Fruit fly (Drosophila melanogaster) whole organism, embryonic: ENCODE measurements around the gene Trf4-1.

Source experiments
- Atf6 ChIP-seq: fragments of 200-800 bp; sonication (Bioruptor generic); IDR thresholded peaks from 2 replicates; pipeline ENCODE4 v1.3.6; 2022; ENCODE audit warnings: missing biosample characterization, missing genetic modification characterization
- BtbVII ChIP-seq: fragments of 200-800 bp; sonication (Bioruptor generic); optimal IDR thresholded peaks from 3 replicates; lab custom pipeline; 2017; ENCODE audit warnings: missing biosample characterization, mild to moderate bottlenecking, missing genetic modification characterization
- CG10267 ChIP-seq: fragments of 200-800 bp; sonication (Bioruptor generic); optimal IDR thresholded peaks from 2 replicates; lab custom pipeline; 2018; ENCODE audit warnings: missing biosample characterization, mild to moderate bottlenecking, missing genetic modification characterization, moderate library complexity
- CG10366 ChIP-seq: fragments of 200-800 bp; sonication (Bioruptor generic); IDR thresholded peaks from 2 replicates; pipeline ENCODE4 v1.3.6; 2022; ENCODE audit warnings: missing biosample characterization, missing genetic modification characterization
- CG11695 ChIP-seq: fragments of 200-800 bp; sonication (Bioruptor generic); IDR thresholded peaks from 3 replicates; pipeline ENCODE4 v1.3.6; 2022; ENCODE audit warnings: missing biosample characterization, missing genetic modification characterization
- CG12071 ChIP-seq: fragments of 200-800 bp; sonication (Bioruptor generic); optimal IDR thresholded peaks from 3 replicates; lab custom pipeline; 2018; ENCODE audit warnings: missing biosample characterization, mild to moderate bottlenecking, missing genetic modification characterization
- CG12391 ChIP-seq: fragments of 200-800 bp; sonication (Bioruptor generic); optimal IDR thresholded peaks from 3 replicates; lab custom pipeline; 2018; ENCODE audit warnings: missing biosample characterization, mild to moderate bottlenecking, missing genetic modification characterization, moderate library complexity
- CG15514 ChIP-seq: fragments of 200-800 bp; sonication (Bioruptor generic); optimal IDR thresholded peaks from 3 replicates; lab custom pipeline; 2017; ENCODE audit warnings: missing biosample characterization, missing genetic modification characterization, mild to moderate bottlenecking, moderate library complexity, missing genetic modification reagents
- CG1647 ChIP-seq: fragments of 200-800 bp; sonication (Bioruptor generic); optimal IDR thresholded peaks from 3 replicates; lab custom pipeline; 2016; ENCODE audit warnings: missing biosample characterization, missing genetic modification characterization
- CG17328 ChIP-seq: fragments of 200-800 bp; sonication (Bioruptor generic); IDR thresholded peaks from 2 replicates; pipeline ENCODE4 v1.3.6; 2022; ENCODE audit warnings: missing biosample characterization, missing genetic modification characterization
- CG17359 ChIP-seq: fragments of 200-800 bp; sonication (Bioruptor generic); optimal IDR thresholded peaks from 3 replicates; lab custom pipeline; 2018; ENCODE audit warnings: missing biosample characterization, mild to moderate bottlenecking, missing genetic modification characterization, moderate library complexity
- CG17361 ChIP-seq: fragments of 200-800 bp; sonication (Bioruptor generic); IDR thresholded peaks from 3 replicates; pipeline ENCODE4 v1.3.6; 2022; ENCODE audit warnings: missing biosample characterization, missing genetic modification characterization
- CG2120 ChIP-seq: fragments of 200-800 bp; sonication (Bioruptor generic); optimal IDR thresholded peaks from 3 replicates; lab custom pipeline; 2016; ENCODE audit warnings: missing biosample characterization, missing genetic modification characterization
- CG31224 ChIP-seq: fragments of 200-800 bp; sonication (Bioruptor generic); IDR thresholded peaks from 2 replicates; pipeline ENCODE4 v1.3.6; 2022; ENCODE audit warnings: missing biosample characterization, missing genetic modification characterization
- CG32772 ChIP-seq: fragments of 200-800 bp; sonication (Bioruptor generic); IDR thresholded peaks from 2 replicates; pipeline ENCODE4 v1.3.6; 2022; ENCODE audit warnings: missing biosample characterization, missing genetic modification characterization
- CG4282 ChIP-seq: fragments of 200-800 bp; sonication (Bioruptor generic); optimal IDR thresholded peaks from 2 replicates; lab custom pipeline; 2016; ENCODE audit warnings: missing biosample characterization, missing genetic modification characterization
- CG7372 ChIP-seq: fragments of 200-800 bp; sonication (Bioruptor generic); IDR thresholded peaks from 2 replicates; pipeline ENCODE4 v1.3.6; 2022; ENCODE audit warnings: missing biosample characterization, missing genetic modification characterization
- CG7556 ChIP-seq: fragments of 200-800 bp; sonication (Bioruptor generic); optimal IDR thresholded peaks from 2 replicates; lab custom pipeline; 2017; ENCODE audit warnings: missing biosample characterization, mild to moderate bottlenecking, missing genetic modification characterization
- CG7928 ChIP-seq: fragments of 200-800 bp; sonication (Bioruptor generic); optimal IDR thresholded peaks from 2 replicates; lab custom pipeline; 2017; ENCODE audit warnings: missing biosample characterization, mild to moderate bottlenecking, missing genetic modification characterization
- CG8924 ChIP-seq: fragments of 200-800 bp; optimal IDR thresholded peaks from 3 replicates; lab custom pipeline; 2019; ENCODE audit warnings: missing biosample characterization, mild to moderate bottlenecking, missing genetic modification characterization, moderate library complexity
- CkIIα-i1 ChIP-seq: fragments of 200-800 bp; sonication (Bioruptor generic); IDR thresholded peaks from 2 replicates; pipeline ENCODE4 v1.3.6; 2022; ENCODE audit warnings: missing biosample characterization, missing genetic modification characterization
- GATAe ChIP-seq: fragments of 200-800 bp; sonication (Bioruptor generic); conservative IDR thresholded peaks from 2 replicates; pipeline ENCODE4 v1.3.6; 2022; ENCODE audit warnings: missing biosample characterization, missing genetic modification characterization
- HmgZ ChIP-seq: fragments of 200-800 bp; sonication (Bioruptor generic); optimal IDR thresholded peaks from 2 replicates; lab custom pipeline; 2018; ENCODE audit warnings: missing biosample characterization, mild to moderate bottlenecking, missing genetic modification characterization
- Hr3 ChIP-seq: fragments of 200-800 bp; sonication (Bioruptor generic); optimal IDR thresholded peaks from 3 replicates; lab custom pipeline; 2016; ENCODE audit warnings: missing biosample characterization, missing genetic modification characterization
- Hsf ChIP-seq: fragments of 200-800 bp; sonication (Bioruptor generic); optimal IDR thresholded peaks from 3 replicates; lab custom pipeline; 2016; ENCODE audit warnings: missing biosample characterization, missing genetic modification characterization
- Lpt ChIP-seq: fragments of >200 bp; optimal IDR thresholded peaks from 2 replicates; lab custom pipeline; 2018; ENCODE audit warnings: missing biosample characterization, missing genetic modification characterization
- Med ChIP-seq: fragments of 200-800 bp; sonication (Bioruptor generic); peaks from one replicate; lab custom pipeline; 2016; ENCODE audit warnings: missing biosample characterization, missing genetic modification characterization, mild to moderate bottlenecking, inconsistent platforms, moderate library complexity
- NC2β ChIP-seq: fragments of 200-800 bp; sonication (Bioruptor generic); optimal IDR thresholded peaks from 2 replicates; lab custom pipeline; 2016; ENCODE audit warnings: missing biosample characterization, missing genetic modification characterization
- NfI ChIP-seq: fragments of 200-800 bp; sonication (Bioruptor generic); optimal IDR thresholded peaks from 3 replicates; lab custom pipeline; 2018; ENCODE audit warnings: missing biosample characterization, mild to moderate bottlenecking, missing genetic modification characterization, moderate library complexity
- Oli ChIP-seq: fragments of 200-800 bp; sonication (Bioruptor generic); optimal IDR thresholded peaks from 2 replicates; lab custom pipeline; 2018; ENCODE audit warnings: missing biosample characterization, mild to moderate bottlenecking, missing genetic modification characterization, moderate library complexity
- PHDP ChIP-seq: fragments of 200-800 bp; sonication (Bioruptor generic); optimal IDR thresholded peaks from 3 replicates; lab custom pipeline; 2018; ENCODE audit warnings: missing biosample characterization, mild to moderate bottlenecking, missing genetic modification characterization, moderate library complexity
- Ptx1 ChIP-seq: fragments of 200-800 bp; sonication (Bioruptor generic); IDR thresholded peaks from 2 replicates; pipeline ENCODE4 v1.3.6; 2022; ENCODE audit warnings: missing biosample characterization, missing genetic modification characterization
- Rfx ChIP-seq: fragments of 200-800 bp; sonication (Bioruptor generic); IDR thresholded peaks from 2 replicates; pipeline ENCODE4 v1.3.6; 2022; ENCODE audit warnings: missing biosample characterization, missing genetic modification characterization
- Six4 ChIP-seq: fragments of 200-800 bp; sonication (Bioruptor generic); optimal IDR thresholded peaks from 2 replicates; lab custom pipeline; 2016; ENCODE audit warnings: missing biosample characterization, missing genetic modification characterization
- Sox100B ChIP-seq: fragments of 200-800 bp; sonication (Bioruptor generic); optimal IDR thresholded peaks from 3 replicates; lab custom pipeline; 2018; ENCODE audit warnings: missing biosample characterization, mild to moderate bottlenecking, missing genetic modification characterization
- Sox102F ChIP-seq: fragments of 200-800 bp; sonication (Bioruptor generic); optimal IDR thresholded peaks from 2 replicates; lab custom pipeline; 2018; ENCODE audit warnings: missing biosample characterization, mild to moderate bottlenecking, missing genetic modification characterization, moderate library complexity
- bsh ChIP-seq, 2 experiments: fragments of 200-800 bp; sonication (Bioruptor generic); optimal IDR thresholded peaks; 2 replicates each; lab custom pipeline; 2017 to 2018; ENCODE audit warnings: mild to moderate bottlenecking in 2 of 2, missing biosample characterization in 2 of 2, missing genetic modification characterization in 2 of 2, moderate library complexity in 1 of 2
- esg ChIP-seq: fragments of 200-800 bp; sonication (Bioruptor generic); conservative IDR thresholded peaks from 2 replicates; pipeline ENCODE4 v1.3.6; 2022; ENCODE audit warnings: missing biosample characterization, missing genetic modification characterization
- ftz-f1 ChIP-seq: fragments of 200-800 bp; sonication (Bioruptor generic); optimal IDR thresholded peaks from 2 replicates; lab custom pipeline; 2016; ENCODE audit warnings: missing biosample characterization, missing genetic modification characterization
- fu2 ChIP-seq: fragments of 200-800 bp; sonication (Bioruptor generic); optimal IDR thresholded peaks from 2 replicates; lab custom pipeline; 2016; ENCODE audit warnings: missing biosample characterization, missing genetic modification characterization
- grau ChIP-seq: fragments of 200-800 bp; optimal IDR thresholded peaks from 3 replicates; lab custom pipeline; 2019; ENCODE audit warnings: missing biosample characterization, mild to moderate bottlenecking, missing genetic modification characterization, moderate library complexity
- lab ChIP-seq: fragments of 200-800 bp; sonication (Bioruptor generic); optimal IDR thresholded peaks from 3 replicates; lab custom pipeline; 2017; ENCODE audit warnings: missing biosample characterization, missing genetic modification characterization, mild to moderate bottlenecking, moderate library complexity, missing genetic modification reagents
- lmd ChIP-seq: fragments of 200-800 bp; sonication (Bioruptor generic); IDR thresholded peaks from 2 replicates; pipeline ENCODE4 v1.3.6; 2022; ENCODE audit warnings: missing biosample characterization, missing genetic modification characterization
- mirr ChIP-seq: fragments of 200-800 bp; sonication (Bioruptor generic); optimal IDR thresholded peaks from 3 replicates; lab custom pipeline; 2018; ENCODE audit warnings: missing biosample characterization, mild to moderate bottlenecking, missing genetic modification characterization
- psq ChIP-seq: fragments of 200-800 bp; sonication (Bioruptor generic); optimal IDR thresholded peaks from 2 replicates; lab custom pipeline; 2017; ENCODE audit warnings: missing biosample characterization, missing genetic modification characterization
- sd ChIP-seq: fragments of 200-800 bp; sonication (Bioruptor generic); optimal IDR thresholded peaks from 3 replicates; lab custom pipeline; 2018; ENCODE audit warnings: missing biosample characterization, mild to moderate bottlenecking, missing genetic modification characterization, moderate library complexity
- sens ChIP-seq: fragments of 200-800 bp; sonication (Bioruptor generic); peaks from one replicate; lab custom pipeline; 2016; ENCODE audit warnings: missing biosample characterization, missing genetic modification characterization
- sob ChIP-seq: fragments of 200-800 bp; sonication (Bioruptor generic); IDR thresholded peaks from 2 replicates; pipeline ENCODE4 v1.3.6; 2022; ENCODE audit warnings: missing biosample characterization, missing genetic modification characterization
- unpg ChIP-seq: fragments of 200-800 bp; sonication (Bioruptor generic); optimal IDR thresholded peaks from 3 replicates; lab custom pipeline; 2018; ENCODE audit warnings: missing biosample characterization, mild to moderate bottlenecking, missing genetic modification characterization, moderate library complexity
- wdn ChIP-seq: fragments of 200-800 bp; sonication (Bioruptor generic); IDR thresholded peaks from 2 replicates; pipeline ENCODE4 v1.3.6; 2022; ENCODE audit warnings: missing biosample characterization, missing genetic modification characterization
- zfh1 ChIP-seq: fragments of 200-800 bp; sonication (Bioruptor generic); IDR thresholded peaks from 3 replicates; pipeline ENCODE4 v1.3.6; 2022; ENCODE audit warnings: missing biosample characterization, missing genetic modification characterization

Trf4-1 gene

dm6 chrX:8538993-8539392 is 21.1 kb upstream of the Trf4-1 start:
- TF ChIP-seq Hr3 (GFP tag; lab: Kevin White, UChicago) = no peak
- no peak for TF ChIP-seq Sox100B (GFP tag; lab: Kevin White, UChicago)
- TF ChIP-seq mirr (GFP tag; lab: Kevin White, UChicago) = no peak
- TF ChIP-seq sens = peak; percentile 45
- TF ChIP-seq CG12071 = peak; percentile 15
- TF ChIP-seq zfh1 = no peak
- peak; percentile 12 for TF ChIP-seq BtbVII (GFP tag; lab: Kevin White, UChicago)
- TF ChIP-seq Ptx1 (GFP tag; lab: Robert Waterston, UW) = peak; percentile 33; the same call in 1 of the 2 replicates
- no peak for TF ChIP-seq NC2β
- 0 out of 2 replicates have a peak, but pooled peaks have one; percentile 14 for TF ChIP-seq esg (GFP tag; lab: Robert Waterston, UW)
- no peak for TF ChIP-seq wdn (GFP tag; lab: Robert Waterston, UW)
- 0 out of 3 replicates have a peak, but pooled peaks have one; percentile 40 for TF ChIP-seq CG11695 (GFP tag; lab: Robert Waterston, UW)
- peak; percentile 6 for TF ChIP-seq CG10267 (tag; lab: Kevin White, UChicago)
- peak; percentile 16 for TF ChIP-seq Hsf (GFP tag; lab: Kevin White, UChicago)
- no peak for TF ChIP-seq Six4 (GFP tag; lab: Kevin White, UChicago)
- TF ChIP-seq fu2 (GFP tag; lab: Kevin White, UChicago) = no peak
- peak; percentile 11 for TF ChIP-seq Oli (tag; lab: Kevin White, UChicago)
- no peak for TF ChIP-seq psq (GFP tag; lab: Kevin White, UChicago)
- peak; percentile 45 for TF ChIP-seq Rfx (GFP tag; lab: Robert Waterston, UW)
- TF ChIP-seq Lpt (GFP tag; lab: Kevin White, UChicago) = no peak
- TF ChIP-seq sob = peak; percentile 36; the same call in 1 of the 2 replicates
- TF ChIP-seq HmgZ (tag; lab: Kevin White, UChicago) = no peak
- TF ChIP-seq sd = peak; percentile 47
- TF ChIP-seq CG31224 (GFP tag; lab: Robert Waterston, UW) = no peak
- TF ChIP-seq lmd (GFP tag; lab: Robert Waterston, UW) = 0 out of 2 replicates have a peak, but pooled peaks have one; percentile 17
- TF ChIP-seq CG8924 = peak; percentile 41
- TF ChIP-seq CkIIα-i1 (GFP tag; lab: Robert Waterston, UW) = no peak
- peak; percentile 38; the same call in 1 of the 2 replicates for TF ChIP-seq CG17328
- TF ChIP-seq GATAe (GFP tag; lab: Robert Waterston, UW) = no peak
- TF ChIP-seq CG17359 (tag; lab: Kevin White, UChicago) = peak; percentile 47
- TF ChIP-seq ftz-f1 (GFP tag; lab: Kevin White, UChicago) = no peak
- TF ChIP-seq CG32772 (GFP tag; lab: Robert Waterston, UW) = peak; percentile 16; the same call in 1 of the 2 replicates
- TF ChIP-seq CG2120 (GFP tag; lab: Kevin White, UChicago) = peak; percentile 6
- peak; percentile 38 for TF ChIP-seq CG12391 (tag; lab: Kevin White, UChicago)
- TF ChIP-seq Med (GFP tag; lab: Kevin White, UChicago) = peak; percentile 74
- 0 out of 2 replicates have a peak, but pooled peaks have one; percentile 7 for TF ChIP-seq CG7372 (GFP tag; lab: Robert Waterston, UW)
- TF ChIP-seq lab = peak; percentile 29
- TF ChIP-seq grau = peak; percentile 28
- TF ChIP-seq CG7928 (GFP tag; lab: Kevin White, UChicago) = no peak
- TF ChIP-seq CG10366 (GFP tag; lab: Robert Waterston, UW) = peak; percentile 15; the same call in 1 of the 2 replicates
- 0 out of 2 replicates have a peak, but pooled peaks have one; percentile 31 for TF ChIP-seq Atf6 (GFP tag; lab: Robert Waterston, UW)
- TF ChIP-seq bsh (GFP tag; optimal IDR thresholded peaks at IDR 0.05; lab: Kevin White, UChicago) = peak in 1 of 2 experiments; percentile 42
- TF ChIP-seq CG17361 (GFP tag; lab: Robert Waterston, UW) = 0 out of 3 replicates have a peak, but pooled peaks have one; percentile 10
- peak; percentile 41 for TF ChIP-seq unpg
- peak; percentile 19 for TF ChIP-seq PHDP (tag; lab: Kevin White, UChicago)
- peak; percentile 5 for TF ChIP-seq CG7556 (GFP tag; lab: Kevin White, UChicago)
- TF ChIP-seq Sox102F = peak; percentile 34
- no peak for TF ChIP-seq CG1647 (GFP tag; lab: Kevin White, UChicago)
- peak; percentile 1 for TF ChIP-seq CG15514 (GFP tag; lab: Kevin White, UChicago)
- peak; percentile 5 for TF ChIP-seq NfI (GFP tag; lab: Kevin White, UChicago)
- TF ChIP-seq CG4282 (GFP tag; lab: Kevin White, UChicago) = no peak
